Worm (Caenorhabditis elegans) whole organism, midembryonic: Measurements from ENCODE around the gene T04C12.11.

ENCODE experiments used
- T22C8.4 ChIP-seq: fragments of 200-800 bp; sonication (Bioruptor generic); IDR thresholded peaks from 2 replicates; pipeline ENCODE4 v1.3.6; 2022; ENCODE audit warnings: missing genetic modification characterization, missing compliant biosample characterization
- cog-1 ChIP-seq: sonication (generic microtip); optimal IDR thresholded peaks from 2 replicates; lab custom pipeline; 2016; ENCODE audit warnings: missing genetic modification characterization, missing compliant biosample characterization
- flt-1 ChIP-seq: fragments of 200-800 bp; sonication (Bioruptor generic); IDR thresholded peaks from 2 replicates; pipeline ENCODE4 v1.3.6; 2022; ENCODE audit warnings: missing genetic modification characterization, missing compliant biosample characterization
- klf-2 ChIP-seq: fragments of 200-800 bp; sonication (Bioruptor generic); conservative IDR thresholded peaks from 2 replicates; pipeline ENCODE4 v1.3.6; 2022; ENCODE audit warnings: missing genetic modification reagents, missing genetic modification characterization, missing compliant biosample characterization
- med-1 ChIP-seq: sonication (generic microtip); optimal IDR thresholded peaks from 2 replicates; lab custom pipeline; 2017; ENCODE audit warnings: missing genetic modification characterization, mild to moderate bottlenecking, missing compliant biosample characterization, antibody characterized with exemption, missing genetic modification reagents; ENCODE audit not compliant: insufficient read depth
- ref-1 ChIP-seq: fragments of 200-800 bp; sonication (Bioruptor generic); conservative IDR thresholded peaks from 2 replicates; pipeline ENCODE4 v1.3.6; 2022; ENCODE audit warnings: missing genetic modification reagents, missing genetic modification characterization, missing compliant biosample characterization
- tab-1 ChIP-seq: fragments of 200-800 bp; sonication (Bioruptor generic); IDR thresholded peaks from 2 replicates; pipeline ENCODE4 v1.3.6; 2022; ENCODE audit warnings: missing genetic modification characterization, missing compliant biosample characterization
- ztf-23 ChIP-seq: fragments of 200-800 bp; sonication (Bioruptor generic); IDR thresholded peaks from 2 replicates; pipeline ENCODE4 v1.3.6; 2022; ENCODE audit warnings: missing genetic modification reagents, missing genetic modification characterization, missing compliant biosample characterization
- ztf-29 ChIP-seq: fragments of 200-800 bp; sonication (Bioruptor generic); IDR thresholded peaks from 2 replicates; pipeline ENCODE4 v1.3.6; 2022; ENCODE audit warnings: missing genetic modification reagents, missing genetic modification characterization, missing compliant biosample characterization

T04C12.11 gene

DNA sequence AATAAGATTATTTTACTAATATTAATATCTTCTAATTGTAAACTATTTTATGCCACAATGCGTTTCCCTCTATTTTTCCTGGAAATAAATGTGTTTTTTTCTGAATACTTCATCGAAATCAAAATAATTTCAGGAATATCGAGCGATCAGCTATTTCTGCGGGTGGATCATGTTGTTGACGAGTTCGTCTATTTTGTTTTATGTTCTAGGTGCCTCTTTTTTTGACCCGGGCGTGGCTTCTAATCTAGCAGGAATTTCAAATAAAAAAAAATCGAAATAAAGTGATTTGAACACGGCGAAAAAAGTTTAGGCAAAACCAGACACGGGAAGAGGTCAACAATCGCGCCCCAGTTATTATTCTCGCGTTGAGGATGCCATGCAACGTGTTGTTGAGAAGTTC is 8.2 kb downstream of the T04C12.11 start, which contains the start of gene T04C12.33:
T04C12.33 (plus strand) TSS at position 301 of the 400 bp plus-strand sequence.
- TF ChIP-seq cog-1 (tag; lab: Kevin White, UChicago) (no peak), flt-1 (GFP tag; lab: Robert Waterston, UW) (no peak), klf-2 (GFP tag; lab: Robert Waterston, UW) (no peak), T22C8.4 (GFP tag; lab: Robert Waterston, UW) (no peak), ztf-29 (GFP tag; lab: Robert Waterston, UW) (no peak), ref-1 (no peak)

DNA sequence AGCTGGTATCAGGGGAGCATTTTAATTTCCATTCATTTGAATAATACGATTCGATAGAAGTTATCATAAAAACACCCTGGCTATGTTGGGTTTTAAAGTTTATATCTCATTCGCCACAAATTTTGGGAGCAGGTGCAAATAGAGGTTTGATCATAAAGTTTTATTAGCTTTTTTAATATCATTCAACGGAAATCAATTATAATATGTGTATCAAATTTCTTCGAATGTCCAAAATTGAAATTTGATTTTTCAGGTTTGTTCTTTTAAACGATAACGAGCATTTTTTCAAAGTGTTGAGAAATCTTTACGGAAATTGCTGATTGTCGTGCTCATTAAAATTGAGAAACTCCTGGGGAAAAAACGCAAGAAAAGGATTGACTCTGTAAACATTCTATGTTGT is 11.4 kb downstream of the T04C12.11 start, which contains the start of gene srh-74:
srh-74 (minus strand) TSS at position 101 of the 400 bp plus-strand sequence.
- TF ChIP-seq flt-1 (GFP tag; lab: Robert Waterston, UW) (no peak), cog-1 (tag; lab: Kevin White, UChicago) (no peak), ztf-29 (GFP tag; lab: Robert Waterston, UW) (no peak)

- TF ChIP-seq flt-1 (GFP tag; lab: Robert Waterston, UW), result no peak
- TF ChIP-seq med-1 (GFP tag; lab: Kevin White, UChicago), result no peak
- TF ChIP-seq ztf-29 (GFP tag; lab: Robert Waterston, UW), result no peak
- TF ChIP-seq ref-1, result no peak
- TF ChIP-seq ztf-23 (GFP tag; lab: Robert Waterston, UW), result no peak
- no peak for TF ChIP-seq tab-1
- no peak for TF ChIP-seq cog-1 (tag; lab: Kevin White, UChicago)
Measured at ce11 chrV:11046730-11047129, 13.4 kb downstream of the T04C12.11 start, which contains the start of gene dhs-18. TSS of gene dhs-18 (minus strand) at chrV:11046833.

ce11 chrV:11043767-11044166 is 16.3 kb downstream of the T04C12.11 start, which contains the start of gene C45B11.6:
TSS of gene C45B11.6 (plus strand) at chrV:11044067.
- TF ChIP-seq ztf-23 (GFP tag; lab: Robert Waterston, UW), result no peak
- TF ChIP-seq med-1 (GFP tag; lab: Kevin White, UChicago), result no peak
- no peak for TF ChIP-seq flt-1 (GFP tag; lab: Robert Waterston, UW)

- TF ChIP-seq ztf-23 (GFP tag; lab: Robert Waterston, UW) (no peak), ztf-29 (GFP tag; lab: Robert Waterston, UW) (no peak), T22C8.4 (GFP tag; lab: Robert Waterston, UW) (no peak), med-1 (GFP tag; lab: Kevin White, UChicago) (no peak), tab-1 (no peak), flt-1 (GFP tag; lab: Robert Waterston, UW) (no peak), klf-2 (GFP tag; lab: Robert Waterston, UW) (no peak), cog-1 (tag; lab: Kevin White, UChicago) (no peak), ref-1 (no peak)
Measured at ce11 chrV:11042538-11042937, 17.6 kb downstream of the T04C12.11 start, which contains the start of gene C45B11.2. TSS of gene C45B11.2 (plus strand) at chrV:11042710.

ce11 chrV:11041499-11041898 is 18.6 kb downstream of the T04C12.11 start, which contains the start of gene C45B11.5:
TSS of gene C45B11.5 (plus strand) at chrV:11041799.
- TF ChIP-seq med-1 (GFP tag; lab: Kevin White, UChicago) (no peak), ztf-23 (GFP tag; lab: Robert Waterston, UW) (no peak), flt-1 (GFP tag; lab: Robert Waterston, UW) (no peak), cog-1 (tag; lab: Kevin White, UChicago) (no peak), klf-2 (GFP tag; lab: Robert Waterston, UW) (no peak), tab-1 (no peak), ref-1 (no peak), ztf-29 (GFP tag; lab: Robert Waterston, UW) (no peak), T22C8.4 (GFP tag; lab: Robert Waterston, UW) (no peak)

- TF ChIP-seq T22C8.4 (GFP tag; lab: Robert Waterston, UW), result no peak
Measured at ce11 chrV:11040473-11040872, 19.6 kb downstream of the T04C12.11 start, which contains the start of gene C45B11.8. TSS of gene C45B11.8 (plus strand) at chrV:11040773.

DNA sequence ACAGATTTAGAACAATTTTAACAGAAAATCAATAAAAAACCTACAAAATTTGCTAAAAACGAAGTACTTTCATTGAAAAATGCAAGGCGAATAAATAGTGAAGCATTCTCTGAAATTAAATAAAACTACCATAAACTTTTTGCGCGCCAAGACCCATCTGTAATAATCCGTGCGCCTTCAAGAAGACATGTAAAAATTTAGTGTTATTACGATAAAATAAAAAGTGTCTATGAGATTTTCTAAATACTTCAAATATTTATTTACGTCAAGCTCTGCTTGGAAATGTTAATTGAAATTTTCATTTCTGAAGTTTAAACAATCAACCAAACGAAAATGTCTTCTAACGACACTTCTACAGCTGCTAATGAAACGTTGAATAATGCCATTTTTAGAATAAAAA is 20.1 kb downstream of the T04C12.11 start, which contains the start of gene C45B11.9:
C45B11.9 (plus strand) TSS at position 301 of the 400 bp plus-strand sequence.
- TF ChIP-seq ref-1 (no peak), T22C8.4 (GFP tag; lab: Robert Waterston, UW) (no peak), flt-1 (GFP tag; lab: Robert Waterston, UW) (no peak)

DNA sequence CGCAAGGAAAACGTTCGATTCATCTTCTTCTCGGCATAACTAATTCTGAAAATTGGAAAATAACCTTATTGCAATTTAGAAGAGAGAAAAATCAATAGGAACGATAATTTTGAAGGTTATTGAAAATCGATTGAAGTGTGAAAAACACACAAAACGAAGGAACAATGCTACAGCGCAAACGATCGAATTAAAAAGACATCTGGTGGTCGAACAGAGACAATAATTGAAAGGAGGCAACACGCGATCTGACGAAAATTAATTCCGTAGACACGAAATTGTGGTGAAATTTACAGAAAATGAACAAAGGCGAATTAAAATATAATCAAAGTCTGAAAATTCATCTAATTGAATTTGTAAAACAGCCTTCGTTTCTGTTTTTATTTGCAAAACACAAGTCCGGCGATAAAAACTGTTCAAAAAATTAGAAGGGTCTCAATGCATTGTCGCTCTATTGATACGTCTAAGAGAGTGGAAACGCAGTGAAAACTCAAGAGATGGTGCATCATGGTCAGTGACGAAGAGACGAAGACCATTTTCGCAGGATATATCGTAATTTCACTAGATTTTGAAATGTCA is 20.6 kb downstream of the T04C12.11 start, which contains the start of gene pak-2:
pak-2 (minus strand) TSS at position 51 of the 576 bp plus-strand sequence.
- TF ChIP-seq T22C8.4 (GFP tag; lab: Robert Waterston, UW) (no peak), cog-1 (tag; lab: Kevin White, UChicago) (peak; percentile 87), klf-2 (GFP tag; lab: Robert Waterston, UW) (peak; percentile 49; the same call in 1 of the 2 replicates), ztf-23 (GFP tag; lab: Robert Waterston, UW) (peak; percentile 85), ref-1 (no peak), tab-1 (no peak), ztf-29 (GFP tag; lab: Robert Waterston, UW) (no peak), flt-1 (GFP tag; lab: Robert Waterston, UW) (peak; percentile 77), med-1 (GFP tag; lab: Kevin White, UChicago) (no peak)

DNA sequence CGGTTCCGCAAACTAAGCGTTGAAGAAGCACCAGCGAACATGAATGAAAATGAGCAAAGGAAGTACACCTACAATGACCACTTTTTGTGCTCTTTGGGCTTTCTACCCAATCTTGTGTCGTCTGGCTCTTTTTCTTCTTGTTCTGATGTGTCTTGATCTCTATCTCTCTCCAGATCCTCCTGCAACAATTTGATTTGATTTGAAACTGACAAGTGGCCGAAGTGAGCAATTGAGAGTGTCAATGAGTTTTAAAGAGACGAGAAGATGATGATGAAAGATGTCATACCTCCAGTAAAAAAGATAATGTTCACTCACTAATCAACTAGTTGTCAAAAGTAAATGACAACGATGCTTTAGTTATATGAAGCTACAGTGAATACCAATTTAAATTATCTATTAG is 25.3 kb downstream of the T04C12.11 start, which contains the start of gene pptr-2:
pptr-2 (minus strand) TSS at position 184 of the 400 bp plus-strand sequence.
- no peak for TF ChIP-seq cog-1 (tag; lab: Kevin White, UChicago)
